Worm (Caenorhabditis elegans) whole organism, young adult: ENCODE results near the gene F21D9.3.

Experiments
- atf-7 ChIP-seq: sonication (generic microtip); optimal IDR thresholded peaks from 2 replicates; lab custom pipeline; 2017; ENCODE audit warnings: mild to moderate bottlenecking, missing genetic modification characterization, missing compliant biosample characterization
- ceh-91 ChIP-seq: fragments of 200-800 bp; sonication (Bioruptor generic); IDR thresholded peaks from 2 replicates; pipeline ENCODE4 v1.3.6; 2022; ENCODE audit warnings: missing genetic modification reagents, missing genetic modification characterization, missing compliant biosample characterization
- fkh-3 ChIP-seq: sonication (generic microtip); optimal IDR thresholded peaks from 2 replicates; lab custom pipeline; 2016; ENCODE audit warnings: mild to moderate bottlenecking, missing genetic modification characterization, missing compliant biosample characterization
- snpc-4 ChIP-seq, 5 experiments: fragments of 150-350 bp in 1 of 5; sonication (generic microtip) in 4 of 5; optimal IDR thresholded peaks; 2 replicates each; lab custom pipeline; 2014 to 2018; ENCODE audit warnings: missing genetic modification characterization in 5 of 5, missing biosample characterization in 3 of 5, antibody characterized with exemption in 2 of 5, mild to moderate bottlenecking in 2 of 5, missing compliant biosample characterization in 2 of 5, missing genotype in 2 of 5, moderate library complexity in 2 of 5, missing genetic modification reagents in 1 of 5

DNA sequence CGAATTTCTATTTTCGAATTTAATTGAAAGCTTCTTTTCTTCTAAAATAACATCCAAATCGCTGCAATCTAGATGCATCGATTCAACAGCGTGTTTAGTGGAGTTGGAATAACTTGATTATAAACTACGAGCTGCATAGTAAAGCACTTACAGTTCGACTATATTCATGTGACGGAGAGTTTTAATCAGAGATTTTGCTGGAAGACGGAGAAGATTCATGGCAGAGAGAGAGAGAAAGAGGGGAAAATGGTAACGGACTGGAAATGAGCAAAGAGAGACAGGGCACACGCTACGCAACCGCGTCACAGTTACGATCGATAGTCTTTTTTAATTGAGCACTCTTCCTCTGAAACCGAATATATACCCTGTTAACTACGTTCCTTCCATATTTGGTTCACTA lies 24.1 kb downstream of the F21D9.3 start, which contains the start of gene fbxb-116:
- TF ChIP-seq fkh-3 (tag; lab: Kevin White, UChicago), result no peak
- TF ChIP-seq ceh-91 (GFP tag; lab: Robert Waterston, UW), result no peak
- no peak for TF ChIP-seq snpc-4 (GFP tag; optimal IDR thresholded peaks at IDR 0.05; lab: Kevin White, UChicago)
- no peak for TF ChIP-seq snpc-4 (tag; optimal IDR thresholded peaks at IDR 0.05; lab: Kevin White, UChicago)
- TF ChIP-seq atf-7, result no peak
